Worm (Caenorhabditis elegans) whole organism, L4/young adult: Measurements from ENCODE around the gene T28D6.4.

ENCODE experiments used
- W03F9.2 ChIP-seq: fragments of 150-350 bp; optimal IDR thresholded peaks from 2 replicates; lab custom pipeline; 2014; ENCODE audit warnings: missing biosample characterization, missing genetic modification characterization
- dao-5 ChIP-seq: sonication (generic microtip); optimal IDR thresholded peaks from 2 replicates; lab custom pipeline; 2016; ENCODE audit warnings: missing genotype, missing genetic modification characterization, moderate library complexity, missing compliant biosample characterization
- him-1 ChIP-seq: sonication (generic microtip); optimal IDR thresholded peaks from 2 replicates; lab custom pipeline; 2016; ENCODE audit warnings: missing genotype, missing genetic modification reagents, missing genetic modification characterization, missing compliant biosample characterization

The T28D6.4 gene

DNA sequence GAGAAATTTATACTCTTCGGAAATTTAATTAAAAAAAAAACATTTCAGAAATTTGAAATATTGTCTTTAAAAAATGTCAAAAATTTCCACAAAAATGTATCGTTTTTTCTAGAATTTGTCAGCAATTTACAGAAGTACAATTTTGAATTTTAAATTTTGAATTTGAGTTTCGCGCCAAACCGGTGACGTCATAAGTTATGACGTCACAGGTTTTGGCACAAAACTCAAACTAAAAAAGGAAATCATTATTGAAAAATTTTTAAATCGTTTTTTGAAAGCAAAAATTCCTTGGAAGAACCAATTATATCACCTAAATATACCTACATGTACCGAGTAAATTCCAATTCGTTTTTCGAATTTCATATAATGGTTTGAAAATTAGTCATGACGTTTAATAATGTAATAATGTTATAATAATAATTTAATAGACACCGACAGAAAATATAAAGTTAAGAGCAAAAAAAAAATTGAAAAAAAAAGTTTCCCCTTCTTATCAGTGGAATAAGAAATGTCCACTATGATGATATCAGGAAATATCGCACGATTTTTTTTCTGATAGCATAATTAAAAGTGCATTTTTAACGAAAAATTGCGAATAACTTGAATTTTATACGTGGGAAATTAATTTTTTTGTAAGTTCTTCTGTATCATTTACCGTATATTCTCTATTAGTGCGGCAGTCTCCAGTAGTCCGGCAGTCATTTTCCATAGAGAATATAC lies 10.0 kb upstream of the T28D6.4 start:
- no peak for TF ChIP-seq dao-5 (tag; lab: Kevin White, UChicago)
- TF ChIP-seq W03F9.2 (tag; lab: Kevin White, UChicago): no peak
- TF ChIP-seq him-1 (tag; lab: Kevin White, UChicago): no peak

DNA sequence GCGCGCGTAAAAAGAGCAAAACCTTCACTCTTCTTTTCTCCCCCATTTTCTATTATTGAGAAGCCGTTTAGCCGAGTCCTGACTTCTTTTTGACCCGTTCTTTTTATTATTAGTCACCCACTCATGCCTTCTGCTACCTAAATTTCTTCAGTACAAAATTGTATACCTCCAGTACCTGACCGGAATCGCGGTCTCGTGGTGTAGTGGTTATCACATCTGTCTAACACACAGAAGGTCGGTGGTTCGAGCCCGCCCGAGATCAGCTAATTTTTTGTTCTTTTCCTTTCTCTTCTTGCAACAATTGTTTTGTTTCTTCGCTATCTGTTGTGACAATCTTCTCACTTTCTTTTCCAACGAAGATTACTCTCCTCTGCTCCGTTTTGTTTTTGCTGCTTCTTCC lies 7.4 kb upstream of the T28D6.4 start:
- TF ChIP-seq W03F9.2 (tag; lab: Kevin White, UChicago): no peak
- TF ChIP-seq dao-5 (tag; lab: Kevin White, UChicago): no peak
- no peak for TF ChIP-seq him-1 (tag; lab: Kevin White, UChicago)

- TF ChIP-seq dao-5 (tag; lab: Kevin White, UChicago) (no peak), W03F9.2 (tag; lab: Kevin White, UChicago) (no peak), him-1 (tag; lab: Kevin White, UChicago) (no peak)
These were observed 6.8 kb upstream of the T28D6.4 start for ce11 chrIII:11353499-11353898.

ce11 chrIII:11355758-11356323 lies 4.4 kb upstream of the T28D6.4 start:
- TF ChIP-seq dao-5 (tag; lab: Kevin White, UChicago): no peak
- TF ChIP-seq W03F9.2 (tag; lab: Kevin White, UChicago): no peak
- TF ChIP-seq him-1 (tag; lab: Kevin White, UChicago): no peak

DNA sequence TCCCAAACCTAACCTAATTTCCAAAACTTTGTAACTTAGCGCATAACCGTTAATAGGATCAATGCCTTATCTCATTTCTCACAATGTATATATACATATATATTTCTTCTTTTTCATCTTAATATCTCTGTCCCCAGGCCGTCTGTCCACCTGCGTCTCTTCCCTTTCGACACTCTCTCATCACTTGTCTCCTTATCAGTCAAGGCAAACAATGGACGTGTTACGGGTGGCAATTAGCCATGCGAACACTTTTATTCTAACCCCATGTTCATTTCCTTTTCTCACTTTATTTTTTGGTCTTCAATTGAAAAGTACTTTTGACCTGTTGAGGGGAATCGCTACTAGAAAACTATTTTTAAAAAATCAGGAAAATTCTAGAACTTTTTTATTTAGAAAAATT lies 2.8 kb upstream of the T28D6.4 start:
- TF ChIP-seq him-1 (tag; lab: Kevin White, UChicago) (no peak), W03F9.2 (tag; lab: Kevin White, UChicago) (no peak), dao-5 (tag; lab: Kevin White, UChicago) (no peak)

ce11 chrIII:11358273-11358672 lies 2.0 kb upstream of the T28D6.4 start:
- no peak for TF ChIP-seq W03F9.2 (tag; lab: Kevin White, UChicago)
- TF ChIP-seq dao-5 (tag; lab: Kevin White, UChicago): no peak
- no peak for TF ChIP-seq him-1 (tag; lab: Kevin White, UChicago)

- TF ChIP-seq dao-5 (tag; lab: Kevin White, UChicago) (no peak), W03F9.2 (tag; lab: Kevin White, UChicago) (no peak), him-1 (tag; lab: Kevin White, UChicago) (no peak)
These were observed 834 bp upstream of the T28D6.4 start for ce11 chrIII:11359422-11359821.

- TF ChIP-seq him-1 (tag; lab: Kevin White, UChicago) (no peak), dao-5 (tag; lab: Kevin White, UChicago) (no peak), W03F9.2 (tag; lab: Kevin White, UChicago) (no peak)
These were observed 1.1 kb downstream of the T28D6.4 start for ce11 chrIII:11361394-11361793.

ce11 chrIII:11362915-11363314 lies 2.7 kb downstream of the T28D6.4 start:
- TF ChIP-seq dao-5 (tag; lab: Kevin White, UChicago): no peak
- no peak for TF ChIP-seq him-1 (tag; lab: Kevin White, UChicago)
- TF ChIP-seq W03F9.2 (tag; lab: Kevin White, UChicago): no peak

ce11 chrIII:11366467-11366866 lies 6.2 kb downstream of the T28D6.4 start, which contains the start of gene T28D6.3:
Gene T28D6.3 (plus strand): TSS chrIII:11366767.
- TF ChIP-seq dao-5 (tag; lab: Kevin White, UChicago) (no peak), W03F9.2 (tag; lab: Kevin White, UChicago) (no peak), him-1 (tag; lab: Kevin White, UChicago) (no peak)

DNA sequence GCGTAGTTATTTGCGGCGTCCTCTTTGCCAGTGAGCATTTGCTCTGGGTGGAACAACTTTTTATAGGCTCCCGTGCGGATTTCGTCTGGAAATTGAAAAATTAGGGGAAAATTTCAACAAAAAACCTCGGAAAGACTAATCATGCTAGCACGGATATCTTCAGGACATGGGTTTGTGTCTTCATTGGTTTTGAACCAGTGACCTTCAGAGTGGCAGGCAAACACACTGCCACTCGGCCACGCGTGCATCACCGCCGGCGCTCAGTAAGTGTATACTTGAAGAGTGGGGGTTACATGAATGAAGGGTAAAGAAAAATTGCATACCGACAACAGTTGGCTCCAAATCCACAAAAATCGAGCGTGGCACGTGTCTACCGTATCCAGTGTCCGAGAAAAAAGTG lies 11.0 kb downstream of the T28D6.4 start:
- no peak for TF ChIP-seq dao-5 (tag; lab: Kevin White, UChicago)
- no peak for TF ChIP-seq W03F9.2 (tag; lab: Kevin White, UChicago)
- peak; percentile 71 for TF ChIP-seq him-1 (tag; lab: Kevin White, UChicago)

ce11 chrIII:11371688-11372087 lies 11.4 kb downstream of the T28D6.4 start, which contains the start of gene tba-7:
Gene tba-7 (minus strand): TSS chrIII:11371788.
- TF ChIP-seq him-1 (tag; lab: Kevin White, UChicago): no peak

DNA sequence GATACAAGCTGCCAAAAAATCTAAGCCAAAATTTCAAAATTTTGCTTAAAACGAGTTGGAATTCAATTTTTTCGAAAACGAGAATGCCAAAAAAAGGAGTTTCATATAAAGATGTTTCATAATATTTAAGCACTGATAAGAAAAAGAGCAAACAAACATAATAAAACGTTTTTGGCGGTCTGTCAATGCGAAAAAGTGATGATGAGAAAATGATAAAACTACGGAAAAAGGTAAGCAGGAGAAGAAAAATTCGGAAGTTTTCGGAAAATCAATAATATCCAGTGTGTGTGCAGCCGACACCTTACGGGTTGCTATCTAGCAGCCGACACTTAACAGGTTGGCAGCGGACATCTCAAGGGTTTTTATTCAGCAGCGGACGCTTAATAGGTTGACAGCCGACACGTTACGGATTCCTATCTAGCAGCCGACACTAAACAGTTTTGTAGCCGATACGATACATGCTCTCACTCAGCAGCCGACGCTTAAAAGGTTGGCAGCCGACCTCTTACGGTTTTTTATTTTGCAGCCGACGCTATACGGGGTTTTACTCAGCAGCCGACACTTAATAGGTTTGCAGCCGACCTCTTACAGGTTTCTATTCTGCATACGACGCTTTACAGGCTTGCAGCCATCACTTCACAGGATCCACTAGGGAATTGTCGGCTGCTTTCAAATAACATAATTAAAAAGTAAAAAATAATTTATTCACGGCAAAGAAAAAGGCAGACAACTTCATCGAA lies 12.1 kb downstream of the T28D6.4 start:
- TF ChIP-seq W03F9.2 (tag; lab: Kevin White, UChicago) (no peak), dao-5 (tag; lab: Kevin White, UChicago) (no peak), him-1 (tag; lab: Kevin White, UChicago) (no peak)
